Worm (Caenorhabditis elegans) whole organism, L4 larva: ENCODE data around the gene amt-3.

Source experiments
- aha-1 ChIP-seq: fragments of 150-350 bp; peaks from one replicate; lab custom pipeline; 2014; ENCODE audit warnings: missing biosample characterization, missing genetic modification characterization
- daf-12 ChIP-seq: fragments of 150-350 bp; optimal IDR thresholded peaks from 2 replicates; lab custom pipeline; 2014; ENCODE audit warnings: missing biosample characterization, missing genetic modification reagents, missing genetic modification characterization
- jun-1 ChIP-seq: fragments of 150-350 bp; optimal IDR thresholded peaks from 2 replicates; lab custom pipeline; 2014; ENCODE audit warnings: missing biosample characterization, missing genetic modification reagents, missing genetic modification characterization
- lin-15B ChIP-seq: fragments of 150-350 bp; sonication (generic microtip); optimal IDR thresholded peaks from 3 replicates; lab custom pipeline; 2014; ENCODE audit warnings: missing biosample characterization, missing genetic modification characterization
- lir-3 ChIP-seq: sonication (generic microtip); optimal IDR thresholded peaks from 2 replicates; lab custom pipeline; 2016; ENCODE audit warnings: mild to moderate bottlenecking, missing genetic modification characterization, missing compliant biosample characterization
- lsy-2 ChIP-seq, 2 experiments: fragments of 150-350 bp in 1 of 2; sonication (generic microtip) in 1 of 2; optimal IDR thresholded peaks; 2 replicates each; lab custom pipeline; 2014 to 2017; ENCODE audit warnings: missing biosample characterization in 2 of 2, missing genetic modification characterization in 2 of 2
- nhr-11 ChIP-seq: fragments of 150-350 bp; optimal IDR thresholded peaks from 2 replicates; lab custom pipeline; 2014; ENCODE audit warnings: missing biosample characterization, missing genetic modification characterization
- php-3 ChIP-seq: fragments of 200-800 bp; sonication (Bioruptor generic); IDR thresholded peaks from 2 replicates; pipeline ENCODE4 v1.3.6; 2022; ENCODE audit warnings: missing genetic modification reagents, missing genetic modification characterization, missing compliant biosample characterization
- pqm-1 ChIP-seq: sonication (generic microtip); optimal IDR thresholded peaks from 2 replicates; lab custom pipeline; 2017; ENCODE audit warnings: missing biosample characterization, missing genetic modification characterization
- skn-1 ChIP-seq: fragments of 150-350 bp; optimal IDR thresholded peaks from 2 replicates; lab custom pipeline; 2014; ENCODE audit warnings: missing biosample characterization, missing genetic modification characterization
- snpc-4 ChIP-seq: fragments of 150-350 bp; optimal IDR thresholded peaks from 2 replicates; lab custom pipeline; 2014; ENCODE audit warnings: missing biosample characterization, missing genetic modification characterization

ce11 chrII:8353288-8353687 lies 15.7 kb downstream of the amt-3 start:
- TF ChIP-seq aha-1 (tag; lab: Kevin White, UChicago) (no peak), daf-12 (tag; lab: Kevin White, UChicago) (no peak), nhr-11 (tag; lab: Kevin White, UChicago) (no peak), jun-1 (tag; lab: Kevin White, UChicago) (no peak), lin-15B (tag; lab: Kevin White, UChicago) (no peak), lir-3 (no peak), skn-1 (tag; lab: Kevin White, UChicago) (no peak), php-3 (GFP tag; lab: Robert Waterston, UW) (no peak), pqm-1 (tag; lab: Kevin White, UChicago) (no peak), lsy-2 (tag; optimal IDR thresholded peaks at IDR 0.05; lab: Kevin White, UChicago) (no peak), snpc-4 (tag; lab: Kevin White, UChicago) (no peak)
